Worm (Caenorhabditis elegans) whole organism, early embryonic: ENCODE data around the gene rab-3.
A peak's percentile ranks its signal among the peaks of the same experiment; 100 is the strongest.
"Not testable (repeated sequence)": the region's sequence is repeated elsewhere in the genome, so short reads cannot be mapped to it uniquely, and the experiment has no call there.

Experiments used
- B0310.2 ChIP-seq: sonication (generic microtip); optimal IDR thresholded peaks from 2 replicates; lab custom pipeline; 2016; ENCODE audit warnings: mild to moderate bottlenecking, missing genetic modification characterization, missing compliant biosample characterization
- F13C5.2 ChIP-seq: sonication (generic microtip); optimal IDR thresholded peaks from 2 replicates; lab custom pipeline; 2017; ENCODE audit warnings: mild to moderate bottlenecking, missing genetic modification characterization, inconsistent platforms, missing compliant biosample characterization
- aly-1 ChIP-seq: sonication (generic microtip); optimal IDR thresholded peaks from 2 replicates; lab custom pipeline; 2016; ENCODE audit warnings: missing genetic modification characterization, missing compliant biosample characterization
- ama-1 ChIP-seq: fragments of 150-350 bp; optimal IDR thresholded peaks from 2 replicates; lab custom pipeline; 2014
- ceh-13 ChIP-seq: fragments of 200-800 bp; sonication (Bioruptor generic); optimal IDR thresholded peaks from 2 replicates; lab custom pipeline; 2018; ENCODE audit warnings: mild to moderate bottlenecking, missing genetic modification characterization, missing compliant biosample characterization
- ceh-36 ChIP-seq: sonication (generic microtip); optimal IDR thresholded peaks from 2 replicates; lab custom pipeline; 2016; ENCODE audit warnings: missing genetic modification characterization, inconsistent platforms, missing compliant biosample characterization
- ets-7 ChIP-seq: sonication (generic microtip); optimal IDR thresholded peaks from 2 replicates; lab custom pipeline; 2016; ENCODE audit warnings: missing genotype, missing genetic modification characterization, missing compliant biosample characterization
- flt-1 ChIP-seq: fragments of 200-800 bp; sonication (Bioruptor generic); IDR thresholded peaks from 2 replicates; pipeline ENCODE4 v1.3.6; 2022; ENCODE audit warnings: missing genetic modification characterization, missing compliant biosample characterization
- hmbx-1 ChIP-seq: sonication (generic microtip); optimal IDR thresholded peaks from 2 replicates; lab custom pipeline; 2016; ENCODE audit warnings: mild to moderate bottlenecking, missing genetic modification characterization, missing compliant biosample characterization
- hmg-4 ChIP-seq: fragments of 200-800 bp; sonication (Bioruptor generic); optimal IDR thresholded peaks from 2 replicates; lab custom pipeline; 2018; ENCODE audit warnings: mild to moderate bottlenecking, missing genetic modification characterization, missing compliant biosample characterization
- hnd-1 ChIP-seq: sonication (generic microtip); optimal IDR thresholded peaks from 2 replicates; lab custom pipeline; 2016; ENCODE audit warnings: missing genetic modification characterization, missing compliant biosample characterization
- pes-1 ChIP-seq: fragments of 200-800 bp; sonication (Bioruptor generic); IDR thresholded peaks from 2 replicates; pipeline ENCODE4 v1.3.6; 2022; ENCODE audit warnings: missing genetic modification reagents, missing genetic modification characterization, missing compliant biosample characterization
- scrt-1 ChIP-seq: fragments of 200-800 bp; sonication (Bioruptor generic); IDR thresholded peaks from 2 replicates; pipeline ENCODE4 v1.3.6; 2022; ENCODE audit warnings: missing genetic modification characterization, missing compliant biosample characterization
- sea-1 ChIP-seq: fragments of 200-800 bp; sonication (Bioruptor generic); conservative IDR thresholded peaks from 2 replicates; pipeline ENCODE4 v1.3.6; 2022; ENCODE audit warnings: missing genetic modification characterization, missing compliant biosample characterization
- tbx-11 ChIP-seq: fragments of 200-800 bp; sonication (Bioruptor generic); IDR thresholded peaks from 2 replicates; pipeline ENCODE4 v1.3.6; 2022; ENCODE audit warnings: missing genetic modification characterization, missing compliant biosample characterization
- tbx-37 ChIP-seq: fragments of 200-800 bp; sonication (Bioruptor generic); conservative IDR thresholded peaks from 2 replicates; pipeline ENCODE4 v1.3.6; 2022; ENCODE audit warnings: missing genetic modification reagents, missing genetic modification characterization, missing compliant biosample characterization
- tra-4 ChIP-seq: sonication (generic microtip); optimal IDR thresholded peaks from 2 replicates; lab custom pipeline; 2017; ENCODE audit warnings: missing genetic modification characterization, missing compliant biosample characterization

rab-3 gene

DNA sequence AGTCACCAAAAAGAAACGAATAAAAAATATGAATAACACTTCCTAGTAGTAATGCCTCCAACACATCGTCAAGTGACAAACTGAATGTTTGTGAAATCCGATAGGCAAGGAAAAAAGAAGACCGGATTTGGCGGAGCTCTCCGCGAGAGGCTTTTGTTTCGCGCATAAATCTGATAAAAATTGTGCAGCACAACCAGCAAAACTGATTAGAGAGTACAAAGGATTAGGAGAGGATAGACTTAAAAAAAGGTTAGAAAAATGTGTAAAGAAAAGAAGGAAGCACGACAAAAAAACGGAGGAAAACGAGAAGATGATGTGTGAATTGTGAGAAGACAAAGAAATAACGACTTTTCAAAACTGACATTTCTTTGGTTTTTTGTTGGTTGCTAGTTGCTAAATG is at the start of gene rab-3:
Gene rab-3 (minus strand): TSS at position 147 of the 400 bp plus-strand sequence.
- no peak for TF ChIP-seq hmg-4
- no peak for TF ChIP-seq tbx-11 (GFP tag; lab: Robert Waterston, UW)
- no peak for TF ChIP-seq aly-1 (tag; lab: Kevin White, UChicago)
- TF ChIP-seq ama-1, result no peak
- no peak for TF ChIP-seq pes-1 (GFP tag; lab: Robert Waterston, UW)
- no peak for TF ChIP-seq scrt-1 (GFP tag; lab: Robert Waterston, UW)
- TF ChIP-seq B0310.2, result no peak
- no peak for TF ChIP-seq ceh-36 (tag; lab: Kevin White, UChicago)
- no peak for TF ChIP-seq ceh-13 (GFP tag; lab: Kevin White, UChicago)
- no peak for TF ChIP-seq F13C5.2 (tag; lab: Kevin White, UChicago)
- no peak for TF ChIP-seq flt-1
- TF ChIP-seq ets-7, result no peak
- no peak for TF ChIP-seq tbx-37 (GFP tag; lab: Robert Waterston, UW)

DNA sequence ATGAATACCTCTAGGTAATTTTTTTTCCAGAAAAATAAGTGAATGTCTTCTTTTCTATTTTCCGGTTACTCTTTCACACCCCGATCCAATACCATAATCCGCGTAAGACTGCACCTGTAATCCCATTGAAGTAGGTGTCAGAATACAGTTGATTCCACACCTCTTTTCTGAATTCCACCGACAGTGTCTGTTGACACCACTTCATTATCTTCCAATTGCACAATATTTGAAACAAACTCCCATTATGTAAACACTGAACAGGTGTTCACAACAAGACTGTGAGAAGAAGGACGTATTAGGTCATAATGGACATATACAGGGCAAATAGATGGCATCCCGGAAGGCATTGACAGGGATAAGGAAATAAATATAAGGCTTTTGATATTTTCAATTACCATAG is 49.7 kb upstream of the rab-3 start:
- TF ChIP-seq hmbx-1 (tag; lab: Kevin White, UChicago), result no peak
- TF ChIP-seq scrt-1 (GFP tag; lab: Robert Waterston, UW), result no peak
- no peak for TF ChIP-seq flt-1
- TF ChIP-seq tbx-11 (GFP tag; lab: Robert Waterston, UW), result no peak
- no peak for TF ChIP-seq ets-7
- TF ChIP-seq hnd-1 (tag; lab: Kevin White, UChicago), result no peak
- no peak for TF ChIP-seq ceh-13 (GFP tag; lab: Kevin White, UChicago)

DNA sequence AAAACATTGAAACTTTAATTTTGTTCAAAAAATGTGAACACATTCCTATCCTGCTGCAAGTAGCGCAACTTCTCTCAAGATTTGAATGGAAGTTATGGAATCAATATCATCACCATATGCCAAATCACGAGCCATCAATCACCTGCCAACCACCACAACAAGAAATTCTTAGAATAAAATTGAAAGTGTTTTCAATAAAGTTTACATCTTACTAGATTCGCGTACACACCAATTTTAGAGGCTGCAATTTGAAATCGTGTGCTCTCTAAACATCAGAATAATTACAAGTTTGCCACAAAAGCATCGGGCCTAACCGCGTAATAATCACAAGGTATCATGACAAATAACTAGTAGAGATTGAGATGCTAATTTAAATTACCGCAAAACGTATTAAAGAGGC is 47.2 kb upstream of the rab-3 start:
- TF ChIP-seq hnd-1 (tag; lab: Kevin White, UChicago), result no peak
- no peak for TF ChIP-seq ceh-13 (GFP tag; lab: Kevin White, UChicago)

DNA sequence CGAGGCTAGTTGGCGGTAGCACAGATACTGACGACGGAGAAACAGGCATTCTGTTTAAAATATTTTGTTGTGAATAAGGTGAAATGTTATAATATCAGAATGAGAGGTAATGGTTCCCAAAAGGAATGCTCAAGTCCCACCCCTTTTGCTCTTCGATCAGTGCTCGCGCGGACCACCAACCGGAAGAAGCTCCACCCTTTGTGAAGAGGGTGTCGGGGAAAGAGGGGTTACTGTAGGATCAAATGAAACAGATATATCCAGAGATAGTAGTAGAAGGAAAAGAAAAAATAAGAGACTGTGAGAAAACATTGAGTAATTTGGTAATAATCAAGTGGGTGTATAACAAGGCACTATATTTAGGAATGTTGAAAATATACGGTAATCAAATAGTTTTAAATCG is 46.5 kb upstream of the rab-3 start, which contains the start of the genes dmd-5 and F10C1.1:
Gene dmd-5 (minus strand): TSS at position 101 of the 400 bp plus-strand sequence.
Gene F10C1.1 (plus strand): TSS at position 110 of the 400 bp plus-strand sequence.
- TF ChIP-seq B0310.2 (no peak), ceh-36 (tag; lab: Kevin White, UChicago) (no peak), ceh-13 (GFP tag; lab: Kevin White, UChicago) (no peak), hmg-4 (no peak), ets-7 (no peak), ama-1 (no peak), aly-1 (tag; lab: Kevin White, UChicago) (no peak), hnd-1 (tag; lab: Kevin White, UChicago) (no peak)

DNA sequence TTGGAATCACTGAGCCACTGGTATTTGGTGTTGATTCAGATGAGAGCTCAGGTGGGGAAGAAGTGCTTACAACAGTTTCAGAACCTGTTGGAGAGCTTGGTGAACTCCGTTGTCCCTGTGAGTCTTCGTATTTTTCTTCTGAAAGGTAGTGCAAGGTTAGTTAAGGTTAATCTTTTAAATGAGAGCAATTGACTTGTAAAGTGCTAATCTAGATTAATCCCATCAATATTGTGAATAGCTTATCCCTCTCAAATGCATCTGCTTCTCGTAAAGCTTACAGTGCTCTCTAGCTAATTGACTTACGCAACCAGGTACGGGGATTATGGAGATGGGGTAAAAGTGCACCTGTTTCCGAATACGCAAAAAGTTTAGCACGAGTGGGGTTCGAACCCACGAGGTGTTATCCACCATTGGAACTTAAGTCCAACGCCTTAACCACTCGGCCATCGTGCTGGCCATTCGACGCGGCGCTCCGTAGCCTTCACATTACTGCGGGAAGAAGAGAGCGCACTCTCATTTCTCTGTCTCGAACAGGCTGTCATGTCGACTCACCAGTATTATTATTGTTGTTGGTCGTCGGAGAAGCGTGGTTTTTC is 45.0 kb upstream of the rab-3 start:
- peak; percentile 78 for TF ChIP-seq tbx-11 (GFP tag; lab: Robert Waterston, UW)
- no peak for TF ChIP-seq hmbx-1 (tag; lab: Kevin White, UChicago)
- TF ChIP-seq tbx-37 (GFP tag; lab: Robert Waterston, UW), result peak; percentile 64
- TF ChIP-seq aly-1 (tag; lab: Kevin White, UChicago), result no peak
- no peak for TF ChIP-seq ets-7
- TF ChIP-seq F13C5.2 (tag; lab: Kevin White, UChicago), result peak; percentile 66
- no peak for TF ChIP-seq tra-4 (tag; lab: Kevin White, UChicago)
- TF ChIP-seq pes-1 (GFP tag; lab: Robert Waterston, UW), result peak; percentile 78
- TF ChIP-seq scrt-1 (GFP tag; lab: Robert Waterston, UW), result peak; percentile 75
- TF ChIP-seq ceh-36 (tag; lab: Kevin White, UChicago), result peak; percentile 89
- TF ChIP-seq ama-1, result no peak
- peak; percentile 59 for TF ChIP-seq hnd-1 (tag; lab: Kevin White, UChicago)
- TF ChIP-seq flt-1, result peak; percentile 56; the same call in 1 of the 2 replicates
- no peak for TF ChIP-seq sea-1 (GFP tag; lab: Robert Waterston, UW)
- TF ChIP-seq B0310.2, result peak; percentile 47
- TF ChIP-seq hmg-4, result peak; percentile 62
- TF ChIP-seq ceh-13 (GFP tag; lab: Kevin White, UChicago), result peak; percentile 38

DNA sequence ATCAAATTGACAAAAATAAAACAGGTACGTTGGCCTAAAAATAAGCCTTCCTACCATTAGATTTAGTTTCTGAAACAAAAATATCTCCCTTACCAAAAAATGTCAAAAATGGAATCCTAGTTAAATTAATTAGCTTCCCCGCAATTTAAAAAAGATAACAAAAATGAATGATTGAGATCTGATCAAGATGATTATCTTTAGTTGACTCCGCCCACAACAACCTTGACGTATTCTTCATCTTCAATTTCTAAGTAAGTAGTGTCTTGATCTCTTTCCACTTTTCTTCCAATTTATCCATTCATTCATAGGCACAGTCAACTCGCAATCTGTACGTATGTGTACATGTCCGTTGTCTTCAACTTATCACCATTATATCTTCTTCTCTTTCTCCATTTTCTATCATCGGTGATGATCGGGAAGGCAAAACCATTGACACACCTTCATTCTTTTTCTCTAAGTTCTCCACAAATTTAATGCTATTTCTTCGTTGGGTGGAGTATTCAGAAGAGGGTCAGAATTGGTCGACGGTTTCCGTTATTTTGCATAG is 40.7 kb upstream of the rab-3 start:
- no peak for TF ChIP-seq scrt-1 (GFP tag; lab: Robert Waterston, UW)
- no peak for TF ChIP-seq hnd-1 (tag; lab: Kevin White, UChicago)
- no peak for TF ChIP-seq aly-1 (tag; lab: Kevin White, UChicago)
- no peak for TF ChIP-seq ceh-36 (tag; lab: Kevin White, UChicago)
- no peak for TF ChIP-seq ets-7
- TF ChIP-seq flt-1, result no peak
- no peak for TF ChIP-seq F13C5.2 (tag; lab: Kevin White, UChicago)
- no peak for TF ChIP-seq B0310.2
- no peak for TF ChIP-seq ama-1
- TF ChIP-seq hmg-4, result no peak
- no peak for TF ChIP-seq pes-1 (GFP tag; lab: Robert Waterston, UW)
- TF ChIP-seq hmbx-1 (tag; lab: Kevin White, UChicago), result no peak
- TF ChIP-seq sea-1 (GFP tag; lab: Robert Waterston, UW), result no peak
- no peak for TF ChIP-seq tra-4 (tag; lab: Kevin White, UChicago)
- TF ChIP-seq tbx-11 (GFP tag; lab: Robert Waterston, UW), result no peak

DNA sequence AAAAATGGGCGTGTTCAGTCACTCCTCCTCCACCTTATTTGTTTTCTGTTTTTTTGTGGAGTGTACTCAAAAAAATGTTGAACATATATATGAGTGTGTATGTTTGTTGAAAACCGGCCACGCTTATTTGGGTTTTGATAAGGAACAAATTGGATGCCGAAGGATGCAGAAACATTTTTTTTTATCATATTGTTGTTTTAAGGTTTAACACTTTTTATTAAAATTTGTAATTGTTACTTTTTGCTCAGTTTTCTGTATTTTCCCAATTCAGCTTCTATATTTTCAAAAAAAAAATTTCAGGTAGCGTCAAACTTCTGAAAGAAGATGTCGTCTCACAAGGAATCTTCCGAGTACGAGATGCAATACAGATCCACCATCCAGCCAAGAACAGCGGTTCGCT is 37.7 kb upstream of the rab-3 start, which contains the start of gene ifb-1:
Gene ifb-1 (plus strand): TSS at position 301 of the 400 bp plus-strand sequence.
- TF ChIP-seq B0310.2 (no peak), hmg-4 (no peak), pes-1 (GFP tag; lab: Robert Waterston, UW) (no peak)

DNA sequence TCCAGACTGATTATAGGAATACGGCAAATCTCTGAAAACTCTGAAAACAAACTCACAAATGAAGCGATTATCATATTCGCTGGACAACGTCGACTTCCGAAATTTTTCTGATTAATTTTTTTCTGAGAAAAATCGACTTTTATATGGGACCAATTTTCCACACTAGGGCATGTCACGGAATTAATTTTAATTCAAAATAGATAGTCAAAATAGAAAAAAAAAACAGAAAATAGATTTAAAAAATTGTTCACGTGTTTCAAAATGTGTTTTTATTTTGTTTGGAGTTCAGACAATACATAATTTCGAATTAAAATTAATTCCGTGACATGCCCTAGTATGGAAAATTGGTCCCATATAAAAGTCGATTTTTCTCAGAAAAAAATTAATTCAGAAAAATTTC is 30.0 kb upstream of the rab-3 start, which contains the start of the genes F10C1.3 and F10C1.23:
Gene F10C1.3 (minus strand): TSS at position 101 of the 400 bp plus-strand sequence.
Gene F10C1.23 (plus strand): TSS at position 385 of the 400 bp plus-strand sequence.
- TF ChIP-seq ets-7; F13C5.2 (tag; lab: Kevin White, UChicago); hmbx-1 (tag; lab: Kevin White, UChicago): not testable (repeated sequence)
